Fruit fly (Drosophila melanogaster): ENCODE results near the gene Rcd7.

DNA sequence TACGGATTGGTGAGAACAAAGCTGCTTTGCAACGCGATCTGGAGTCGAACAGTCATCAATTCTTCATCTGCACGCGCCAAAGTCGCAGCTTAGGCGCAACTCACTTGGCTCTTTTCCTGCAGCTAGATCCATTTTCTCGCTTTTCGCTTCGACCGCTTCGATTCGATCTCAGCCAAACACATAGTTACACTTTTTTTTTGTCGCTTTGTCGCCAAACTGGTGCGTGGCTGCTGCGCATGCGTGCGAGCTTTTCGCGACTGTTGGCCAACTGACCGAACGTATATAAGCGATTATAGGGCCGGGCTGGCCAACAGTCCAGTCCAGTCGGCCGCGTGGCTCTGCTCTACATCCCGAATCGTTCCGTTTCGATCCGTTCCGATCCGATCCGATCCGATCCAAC is 12.5 kb upstream of the Rcd7 start, which contains the start of gene Cpr76Bd:
- no peak for TF ChIP-seq CG8478 (optimal IDR thresholded peaks at IDR 0.05)
- no peak for TF ChIP-seq CTCF (optimal IDR thresholded peaks at IDR 0.05)

Measured in S2 (cell line).